Worm (Caenorhabditis elegans) whole organism, L3 larva: ENCODE data around the gene C34B4.4.

ENCODE experiments used
- egl-27 ChIP-seq: sonication (generic microtip); optimal IDR thresholded peaks from 4 replicates; lab custom pipeline; 2017; ENCODE audit warnings: missing biosample characterization, missing genetic modification reagents, missing genetic modification characterization
- fkh-10 ChIP-seq: sonication (generic microtip); optimal IDR thresholded peaks from 2 replicates; lab custom pipeline; 2017; ENCODE audit warnings: missing biosample characterization, missing genetic modification reagents, missing genetic modification characterization
- lin-39 ChIP-seq: fragments of 150-350 bp; optimal IDR thresholded peaks from 2 replicates; lab custom pipeline; 2018; ENCODE audit warnings: missing biosample characterization, missing genetic modification reagents, missing genetic modification characterization
- lsy-12 ChIP-seq: sonication (generic microtip); optimal IDR thresholded peaks from 2 replicates; lab custom pipeline; 2016; ENCODE audit warnings: mild to moderate bottlenecking, missing genetic modification characterization, missing compliant biosample characterization
- nhr-12 ChIP-seq: fragments of 150-350 bp; optimal IDR thresholded peaks from 2 replicates; lab custom pipeline; 2014; ENCODE audit warnings: missing biosample characterization, missing genetic modification characterization
- nhr-23 ChIP-seq: fragments of 150-350 bp; optimal IDR thresholded peaks from 2 replicates; lab custom pipeline; 2014; ENCODE audit warnings: missing biosample characterization, missing genetic modification reagents, missing genetic modification characterization
- nhr-25 ChIP-seq: sonication (generic microtip); optimal IDR thresholded peaks from 2 replicates; lab custom pipeline; 2017; ENCODE audit warnings: missing biosample characterization, missing genetic modification characterization
- pqm-1 ChIP-seq: fragments of 150-350 bp; optimal IDR thresholded peaks from 2 replicates; lab custom pipeline; 2017; ENCODE audit warnings: missing biosample characterization, missing genetic modification characterization, inconsistent platforms
- skn-1 ChIP-seq: fragments of 150-350 bp; optimal IDR thresholded peaks from 2 replicates; lab custom pipeline; 2014; ENCODE audit warnings: missing biosample characterization, missing genetic modification characterization
- zag-1 ChIP-seq: fragments of 150-350 bp; optimal IDR thresholded peaks from 2 replicates; lab custom pipeline; 2014; ENCODE audit warnings: missing biosample characterization, missing genetic modification characterization
- ztf-11 ChIP-seq: fragments of 150-350 bp; optimal IDR thresholded peaks from 2 replicates; lab custom pipeline; 2014; ENCODE audit warnings: missing biosample characterization, missing genetic modification characterization
- ztf-4 ChIP-seq: fragments of 150-350 bp; optimal IDR thresholded peaks from 2 replicates; lab custom pipeline; 2014; ENCODE audit warnings: missing biosample characterization, missing genetic modification characterization

DNA sequence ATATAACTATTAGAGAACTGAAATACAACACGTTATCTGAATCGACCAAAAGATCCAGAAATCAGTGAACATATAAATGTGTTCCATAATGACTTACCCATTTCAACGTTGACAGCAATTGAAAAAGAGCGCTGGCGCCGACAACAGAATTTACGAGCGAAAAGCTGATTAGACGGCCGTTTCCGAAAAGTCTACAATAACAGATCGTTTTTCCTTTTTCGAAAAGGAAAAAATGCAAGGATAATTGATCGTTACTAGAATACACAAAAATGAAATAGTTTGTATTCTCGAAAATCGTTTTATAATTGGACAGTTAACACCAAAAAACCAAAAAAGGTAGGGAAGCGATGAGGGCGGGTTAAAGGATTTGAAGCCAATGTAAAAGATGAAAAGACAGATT is 36.6 kb upstream of the C34B4.4 start, which contains the start of gene srr-1:
- TF ChIP-seq ztf-4, result no peak
- no peak for TF ChIP-seq nhr-23 (tag; lab: Kevin White, UChicago)
- no peak for TF ChIP-seq pqm-1 (tag; lab: Kevin White, UChicago)
- TF ChIP-seq zag-1, result no peak
- no peak for TF ChIP-seq skn-1 (tag; lab: Kevin White, UChicago)
- no peak for TF ChIP-seq fkh-10
- no peak for TF ChIP-seq lsy-12
- TF ChIP-seq nhr-12 (tag; lab: Kevin White, UChicago), result no peak
- TF ChIP-seq lin-39 (tag; lab: Kevin White, UChicago), result no peak
- TF ChIP-seq ztf-11, result no peak
- no peak for TF ChIP-seq egl-27 (tag; lab: Kevin White, UChicago)
- no peak for TF ChIP-seq nhr-25 (tag; lab: Kevin White, UChicago)
